Fruit fly (Drosophila melanogaster) whole organism, embryonic: ENCODE results near the gene CG12112.

Source experiments
- Abd-B ChIP-seq: fragments of 200-800 bp; sonication (Bioruptor generic); optimal IDR thresholded peaks from 2 replicates; lab custom pipeline; 2018; ENCODE audit warnings: missing biosample characterization, mild to moderate bottlenecking, missing genetic modification characterization, moderate library complexity
- Awh ChIP-seq: fragments of 200-800 bp; sonication (Bioruptor generic); IDR thresholded peaks from 2 replicates; pipeline ENCODE4, ENCODE4 v1.3.6; 2022; ENCODE audit warnings: missing biosample characterization, missing genetic modification characterization
- CG10209 ChIP-seq: fragments of 200-800 bp; sonication (Bioruptor generic); optimal IDR thresholded peaks from 3 replicates; lab custom pipeline; 2017; ENCODE audit warnings: missing biosample characterization, mild to moderate bottlenecking, missing genetic modification characterization, missing genetic modification reagents
- CG10543 ChIP-seq: fragments of 200-800 bp; sonication (Bioruptor generic); optimal IDR thresholded peaks from 3 replicates; lab custom pipeline; 2017; ENCODE audit warnings: missing biosample characterization, mild to moderate bottlenecking, missing genetic modification characterization, moderate library complexity
- CG10654 ChIP-seq: fragments of 200-800 bp; sonication (Bioruptor generic); optimal IDR thresholded peaks from 2 replicates; lab custom pipeline; 2016; ENCODE audit warnings: missing biosample characterization, missing genetic modification characterization
- CG10979 ChIP-seq: fragments of 200-800 bp; sonication (Bioruptor generic); optimal IDR thresholded peaks from 2 replicates; lab custom pipeline; 2018; ENCODE audit warnings: missing biosample characterization, mild to moderate bottlenecking, missing genetic modification characterization, moderate library complexity
- CG11456 ChIP-seq: fragments of 200-800 bp; sonication (Bioruptor generic); IDR thresholded peaks from 3 replicates; pipeline ENCODE4 v1.3.6; 2022; ENCODE audit warnings: missing biosample characterization, missing genetic modification characterization
- CG13424 ChIP-seq: fragments of 200-800 bp; sonication (Bioruptor generic); optimal IDR thresholded peaks from 2 replicates; lab custom pipeline; 2019; ENCODE audit warnings: missing biosample characterization, mild to moderate bottlenecking, missing genetic modification characterization, moderate library complexity
- CG15073 ChIP-seq: fragments of 200-800 bp; sonication (Bioruptor generic); optimal IDR thresholded peaks from 2 replicates; lab custom pipeline; 2016; ENCODE audit warnings: missing biosample characterization, missing genetic modification characterization
- CG1529 ChIP-seq: fragments of 200-800 bp; sonication (Bioruptor generic); optimal IDR thresholded peaks from 3 replicates; lab custom pipeline; 2018; ENCODE audit warnings: missing biosample characterization, missing genetic modification characterization
- CG15696 ChIP-seq: fragments of 200-800 bp; sonication (Bioruptor generic); optimal IDR thresholded peaks from 2 replicates; lab custom pipeline; 2019; ENCODE audit warnings: missing biosample characterization, mild to moderate bottlenecking, missing genetic modification characterization, moderate library complexity
- CG1647 ChIP-seq: fragments of 200-800 bp; sonication (Bioruptor generic); optimal IDR thresholded peaks from 3 replicates; lab custom pipeline; 2016; ENCODE audit warnings: missing biosample characterization, missing genetic modification characterization
- CG16815 ChIP-seq: fragments of 200-800 bp; sonication (Bioruptor generic); optimal IDR thresholded peaks from 3 replicates; lab custom pipeline; 2017; ENCODE audit warnings: missing biosample characterization, mild to moderate bottlenecking, missing genetic modification characterization
- CG16863 ChIP-seq: fragments of 200-800 bp; sonication (Bioruptor generic); optimal IDR thresholded peaks from 3 replicates; lab custom pipeline; 2016; ENCODE audit warnings: missing biosample characterization, missing genetic modification characterization
- CG2889 ChIP-seq: fragments of 200-800 bp; sonication (Bioruptor generic); IDR thresholded peaks from 3 replicates; pipeline ENCODE4 v1.3.6; 2022; ENCODE audit warnings: missing biosample characterization, missing genetic modification characterization
- CG30403 ChIP-seq: fragments of 200-800 bp; sonication (Bioruptor generic); optimal IDR thresholded peaks from 3 replicates; lab custom pipeline; 2016; ENCODE audit warnings: missing biosample characterization, missing genetic modification characterization
- CG32532 ChIP-seq: fragments of 200-800 bp; sonication (Bioruptor generic); IDR thresholded peaks from 2 replicates; pipeline ENCODE4 v1.3.6; 2022; ENCODE audit warnings: missing biosample characterization, missing genetic modification characterization
- CG32772 ChIP-seq: fragments of 200-800 bp; sonication (Bioruptor generic); IDR thresholded peaks from 2 replicates; pipeline ENCODE4 v1.3.6; 2022; ENCODE audit warnings: missing biosample characterization, missing genetic modification characterization
- CG34422 ChIP-seq: fragments of 200-800 bp; sonication (Bioruptor generic); IDR thresholded peaks from 3 replicates; pipeline ENCODE4 v1.3.6; 2022; ENCODE audit warnings: missing biosample characterization, missing genetic modification characterization
- CG4404 ChIP-seq: fragments of 200-800 bp; sonication (Bioruptor generic); IDR thresholded peaks from 2 replicates; pipeline ENCODE4 v1.3.6; 2022; ENCODE audit warnings: missing biosample characterization, missing genetic modification characterization
- CG4730 ChIP-seq: fragments of 200-800 bp; sonication (Bioruptor generic); IDR thresholded peaks from 2 replicates; pipeline ENCODE4 v1.3.6; 2022; ENCODE audit warnings: missing biosample characterization, missing genetic modification characterization
- CG6689 ChIP-seq: fragments of 200-800 bp; sonication (Bioruptor generic); IDR thresholded peaks from 2 replicates; pipeline ENCODE4 v1.3.6; 2022; ENCODE audit warnings: missing biosample characterization, missing genetic modification characterization
- CG6854 ChIP-seq: fragments of 200-800 bp; sonication (Bioruptor generic); optimal IDR thresholded peaks from 3 replicates; lab custom pipeline; 2017; ENCODE audit warnings: missing biosample characterization, mild to moderate bottlenecking, missing genetic modification characterization
- CG7987 ChIP-seq: fragments of 200-800 bp; sonication (Bioruptor generic); optimal IDR thresholded peaks from 2 replicates; lab custom pipeline; 2018; ENCODE audit warnings: missing biosample characterization, mild to moderate bottlenecking, missing genetic modification characterization, moderate library complexity
- Dll ChIP-seq: fragments of 200-800 bp; sonication (Bioruptor generic); IDR thresholded peaks from 4 replicates; pipeline ENCODE4 v1.3.6; 2022; ENCODE audit warnings: missing biosample characterization, missing genetic modification characterization; ENCODE audit not compliant: partially characterized antibody
- Dp ChIP-seq: fragments of 200-800 bp; sonication (Bioruptor generic); optimal IDR thresholded peaks from 2 replicates; lab custom pipeline; 2018; ENCODE audit warnings: missing biosample characterization, mild to moderate bottlenecking, missing genetic modification characterization, moderate library complexity
- HLH54F ChIP-seq: fragments of 200-800 bp; sonication (Bioruptor generic); optimal IDR thresholded peaks from 3 replicates; lab custom pipeline; 2016; ENCODE audit warnings: missing biosample characterization, missing genetic modification characterization
- Lpt ChIP-seq: fragments of >200 bp; optimal IDR thresholded peaks from 2 replicates; lab custom pipeline; 2018; ENCODE audit warnings: missing biosample characterization, missing genetic modification characterization
- Mrtf ChIP-seq: fragments of 200-800 bp; sonication (Bioruptor generic); IDR thresholded peaks from 3 replicates; pipeline ENCODE4 v1.3.6; 2022; ENCODE audit warnings: missing biosample characterization, missing genetic modification characterization
- Oli ChIP-seq: fragments of 200-800 bp; sonication (Bioruptor generic); optimal IDR thresholded peaks from 2 replicates; lab custom pipeline; 2018; ENCODE audit warnings: missing biosample characterization, mild to moderate bottlenecking, missing genetic modification characterization, moderate library complexity
- Ssrp ChIP-seq: fragments of 200-800 bp; sonication (Bioruptor generic); optimal IDR thresholded peaks from 2 replicates; lab custom pipeline; 2018; ENCODE audit warnings: missing biosample characterization, mild to moderate bottlenecking, missing genetic modification characterization, moderate library complexity
- Tbp ChIP-seq: fragments of >200 bp; optimal IDR thresholded peaks from 2 replicates; lab custom pipeline; 2018; ENCODE audit warnings: missing biosample characterization, missing genetic modification characterization
- Xrp1 ChIP-seq: fragments of 200-800 bp; sonication (Bioruptor generic); IDR thresholded peaks from 2 replicates; pipeline ENCODE4 v1.3.6; 2022; ENCODE audit warnings: missing biosample characterization, missing genetic modification characterization
- croc ChIP-seq: fragments of 200-800 bp; sonication (Bioruptor generic); conservative IDR thresholded peaks from 3 replicates; pipeline ENCODE4 v1.3.6; 2022; ENCODE audit warnings: missing biosample characterization, missing genetic modification characterization
- dm ChIP-seq: fragments of 200-800 bp; sonication (Bioruptor generic); optimal IDR thresholded peaks from 3 replicates; lab custom pipeline; 2016; ENCODE audit warnings: missing biosample characterization, missing genetic modification characterization
- dysf ChIP-seq: fragments of 200-800 bp; sonication (Bioruptor generic); IDR thresholded peaks from 3 replicates; pipeline ENCODE4 v1.3.6; 2022; ENCODE audit warnings: missing biosample characterization, missing genetic modification characterization
- ems ChIP-seq: fragments of 200-800 bp; sonication (Bioruptor generic); optimal IDR thresholded peaks from 3 replicates; lab custom pipeline; 2016; ENCODE audit warnings: missing biosample characterization, missing genetic modification characterization
- en ChIP-seq: fragments of 200-800 bp; sonication (Bioruptor generic); optimal IDR thresholded peaks from 2 replicates; lab custom pipeline; 2016; ENCODE audit warnings: missing biosample characterization, missing genetic modification characterization
- gt ChIP-seq: fragments of 200-800 bp; sonication (Bioruptor generic); IDR thresholded peaks from 2 replicates; pipeline ENCODE4 v1.3.6; 2022; ENCODE audit warnings: missing biosample characterization, missing genetic modification characterization
- ind ChIP-seq: fragments of 200-800 bp; sonication (Bioruptor generic); optimal IDR thresholded peaks from 3 replicates; lab custom pipeline; 2016; ENCODE audit warnings: missing biosample characterization, missing genetic modification characterization
- klu ChIP-seq: fragments of 200-800 bp; sonication (Bioruptor generic); IDR thresholded peaks from 2 replicates; pipeline ENCODE4 v1.3.6; 2022; ENCODE audit warnings: missing biosample characterization, missing genetic modification characterization
- kni ChIP-seq: fragments of 200-800 bp; sonication (Bioruptor generic); optimal IDR thresholded peaks from 3 replicates; lab custom pipeline; 2017; ENCODE audit warnings: mild to moderate bottlenecking, missing biosample characterization, missing genetic modification reagents, missing genetic modification characterization
- lmd ChIP-seq: fragments of 200-800 bp; sonication (Bioruptor generic); IDR thresholded peaks from 2 replicates; pipeline ENCODE4 v1.3.6; 2022; ENCODE audit warnings: missing biosample characterization, missing genetic modification characterization
- lola ChIP-seq, 3 experiments: fragments of >200 bp in 2 of 3; fragments of 200-800 bp in 1 of 3; sonication (Bioruptor generic) in 1 of 3; optimal IDR thresholded peaks; 2 replicates each; lab custom pipeline; 2017 to 2019; ENCODE audit warnings: missing biosample characterization in 3 of 3, missing genetic modification characterization in 3 of 3, mild to moderate bottlenecking in 1 of 3, moderate library complexity in 1 of 3
- oc ChIP-seq: fragments of 200-800 bp; sonication (Bioruptor generic); optimal IDR thresholded peaks from 2 replicates; lab custom pipeline; 2018; ENCODE audit warnings: missing biosample characterization, mild to moderate bottlenecking, missing genetic modification characterization, moderate library complexity
- org-1 ChIP-seq: fragments of 200-800 bp; sonication (Bioruptor generic); optimal IDR thresholded peaks from 2 replicates; lab custom pipeline; 2017; ENCODE audit warnings: missing biosample characterization, missing genetic modification characterization
- pnt ChIP-seq: fragments of 200-800 bp; sonication (Bioruptor generic); optimal IDR thresholded peaks from 3 replicates; lab custom pipeline; 2016; ENCODE audit warnings: missing biosample characterization, missing genetic modification characterization
- sens ChIP-seq: fragments of 200-800 bp; sonication (Bioruptor generic); peaks from one replicate; lab custom pipeline; 2016; ENCODE audit warnings: missing biosample characterization, missing genetic modification characterization
- slbo ChIP-seq: fragments of 200-800 bp; sonication (Bioruptor generic); IDR thresholded peaks from 2 replicates; pipeline ENCODE4 v1.3.6; 2022; ENCODE audit warnings: missing biosample characterization, missing genetic modification characterization
- tin ChIP-seq: fragments of 200-800 bp; sonication (Bioruptor generic); optimal IDR thresholded peaks from 3 replicates; lab custom pipeline; 2016; ENCODE audit warnings: missing biosample characterization, missing genetic modification characterization
- trem ChIP-seq: fragments of 200-800 bp; optimal IDR thresholded peaks from 3 replicates; lab custom pipeline; 2019; ENCODE audit warnings: missing biosample characterization, mild to moderate bottlenecking, missing genetic modification characterization, moderate library complexity

The CG12112 gene

dm6 chrX:8601165-8601564 lies 41.2 kb upstream of the CG12112 start (continued):
- TF ChIP-seq Lpt, result no peak
- peak; percentile 37 for TF ChIP-seq CG30403 (GFP tag; lab: Kevin White, UChicago)
- peak; percentile 14 for TF ChIP-seq CG15696
- TF ChIP-seq CG32532 (GFP tag; lab: Robert Waterston, UW), result peak; percentile 50; the same call in 1 of the 2 replicates
- TF ChIP-seq CG1647 (GFP tag; lab: Kevin White, UChicago), result no peak
- TF ChIP-seq ems (GFP tag; lab: Kevin White, UChicago), result peak; percentile 23
- no peak for TF ChIP-seq klu (GFP tag; lab: Robert Waterston, UW)
- TF ChIP-seq CG2889 (GFP tag; lab: Robert Waterston, UW), result 0 out of 3 replicates have a peak, but pooled peaks have one; percentile 6
- TF ChIP-seq dm (GFP tag; lab: Kevin White, UChicago), result no peak
- no peak for TF ChIP-seq CG7987
- TF ChIP-seq CG32772 (GFP tag; lab: Robert Waterston, UW), result peak; percentile 30; the same call in 1 of the 2 replicates
- TF ChIP-seq CG16815 (GFP tag; lab: Kevin White, UChicago), result peak; percentile 17
- peak; percentile 45; the same call in 1 of the 3 replicates for TF ChIP-seq croc (GFP tag; lab: Robert Waterston, UW)
- peak; percentile 47 for TF ChIP-seq Oli
- TF ChIP-seq CG1529 (GFP tag; lab: Kevin White, UChicago), result no peak
- TF ChIP-seq CG10654 (GFP tag; lab: Kevin White, UChicago), result peak; percentile 19
- TF ChIP-seq CG34422 (GFP tag; lab: Robert Waterston, UW), result 0 out of 3 replicates have a peak, but pooled peaks have one; percentile 34
- peak; percentile 20; the same call in 1 of the 2 replicates for TF ChIP-seq CG6689 (GFP tag; lab: Robert Waterston, UW)
- peak; percentile 30; the same call in 1 of the 3 replicates for TF ChIP-seq Mrtf (GFP tag; lab: Robert Waterston, UW)
- peak; percentile 57 for TF ChIP-seq oc (tag; lab: Kevin White, UChicago)
- peak; percentile 41 for TF ChIP-seq lmd
- peak; percentile 21 for TF ChIP-seq tin (GFP tag; lab: Kevin White, UChicago)
- TF ChIP-seq Abd-B, result no peak
- 0 out of 2 replicates have a peak, but pooled peaks have one; percentile 11 for TF ChIP-seq CG4730 (GFP tag; lab: Robert Waterston, UW)
- no peak for TF ChIP-seq en (GFP tag; lab: Kevin White, UChicago)
- no peak for TF ChIP-seq CG10543 (GFP tag; lab: Kevin White, UChicago)
- peak; percentile 2 for TF ChIP-seq CG13424
- no peak for TF ChIP-seq Dll (GFP tag; lab: Robert Waterston, UW)
- TF ChIP-seq kni (GFP tag; lab: Kevin White, UChicago), result no peak
- TF ChIP-seq CG6854 (GFP tag; lab: Kevin White, UChicago), result no peak
- no peak for TF ChIP-seq CG15073 (GFP tag; lab: Kevin White, UChicago)
- peak; percentile 43 for TF ChIP-seq ind (GFP tag; lab: Kevin White, UChicago)
- peak; percentile 43 for TF ChIP-seq Ssrp (tag; lab: Kevin White, UChicago)
- peak; percentile 21 for TF ChIP-seq org-1 (GFP tag; lab: Kevin White, UChicago)
- 0 out of 2 replicates have a peak, but pooled peaks have one; percentile 29 for TF ChIP-seq slbo (GFP tag; lab: Robert Waterston, UW)
- TF ChIP-seq CG10979 (tag; lab: Kevin White, UChicago), result peak; percentile 49
- no peak for TF ChIP-seq gt
- peak; percentile 21 for TF ChIP-seq trem (tag; lab: Kevin White, UChicago)
- TF ChIP-seq CG4404, result peak; percentile 63
- TF ChIP-seq dysf (GFP tag; lab: Robert Waterston, UW), result peak; percentile 65
- 0 out of 2 replicates have a peak, but pooled peaks have one; percentile 30 for TF ChIP-seq Awh (GFP tag; lab: Robert Waterston, UW)
- TF ChIP-seq lola (GFP tag; optimal IDR thresholded peaks at IDR 0.05; lab: Kevin White, UChicago), result peak in 1 of 3 experiments; percentile 23
- TF ChIP-seq HLH54F (GFP tag; lab: Kevin White, UChicago), result peak; percentile 4
- peak; percentile 65; the same call in 2 of the 3 replicates for TF ChIP-seq CG11456
- peak; percentile 68 for TF ChIP-seq sens (GFP tag; lab: Kevin White, UChicago)
- peak; percentile 28 for TF ChIP-seq CG10209
- TF ChIP-seq Dp, result no peak
- no peak for TF ChIP-seq Tbp (GFP tag; lab: Kevin White, UChicago)
- TF ChIP-seq CG16863 (GFP tag; lab: Kevin White, UChicago), result peak; percentile 17
- peak; percentile 0 for TF ChIP-seq pnt (GFP tag; lab: Kevin White, UChicago)
- peak; percentile 57; the same call in 1 of the 2 replicates for TF ChIP-seq Xrp1 (GFP tag; lab: Robert Waterston, UW)
